Worm (Caenorhabditis elegans) whole organism, L1 larva: Measurements from ENCODE around the gene K10D2.8.

Experiments used
- C16A3.4 ChIP-seq: fragments of 150-350 bp; optimal IDR thresholded peaks from 2 replicates; lab custom pipeline; 2014; ENCODE audit warnings: missing biosample characterization, missing genetic modification characterization
- F16B12.6 ChIP-seq: fragments of 150-350 bp; optimal IDR thresholded peaks from 2 replicates; lab custom pipeline; 2014; ENCODE audit warnings: missing biosample characterization, missing genetic modification characterization
- alr-1 ChIP-seq: fragments of 200-800 bp; sonication (Bioruptor generic); optimal IDR thresholded peaks from 2 replicates; lab custom pipeline; 2018; ENCODE audit warnings: borderline replicate concordance, mild to moderate bottlenecking, missing genetic modification characterization, missing compliant biosample characterization
- ama-1 ChIP-seq: fragments of 150-350 bp; optimal IDR thresholded peaks from 2 replicates; lab custom pipeline; 2014
- blmp-1 ChIP-seq: fragments of 150-350 bp; optimal IDR thresholded peaks from 2 replicates; lab custom pipeline; 2014; ENCODE audit warnings: missing biosample characterization, missing genetic modification characterization
- ceh-63 ChIP-seq: fragments of 200-800 bp; sonication (Bioruptor generic); optimal IDR thresholded peaks from 2 replicates; lab custom pipeline; 2018; ENCODE audit warnings: mild to moderate bottlenecking, missing genetic modification characterization, missing compliant biosample characterization
- ceh-8 ChIP-seq: fragments of 200-800 bp; sonication (Bioruptor generic); optimal IDR thresholded peaks from 2 replicates; lab custom pipeline; 2018; ENCODE audit warnings: mild to moderate bottlenecking, missing genetic modification characterization, moderate library complexity, missing compliant biosample characterization
- ceh-82 ChIP-seq, 3 experiments: fragments of 150-350 bp in 1 of 3; sonication (generic microtip) in 2 of 3; optimal IDR thresholded peaks; 2 replicates each; lab custom pipeline; 2014 to 2017; ENCODE audit warnings: missing biosample characterization in 3 of 3, missing genetic modification characterization in 3 of 3
- ceh-88 ChIP-seq: fragments of 200-800 bp; sonication (Bioruptor generic); IDR thresholded peaks from 2 replicates; pipeline ENCODE4 v1.3.6; 2022; ENCODE audit warnings: missing genetic modification characterization, missing compliant biosample characterization
- ceh-90 ChIP-seq: sonication (generic microtip); optimal IDR thresholded peaks from 2 replicates; lab custom pipeline; 2016; ENCODE audit warnings: missing genetic modification characterization, missing compliant biosample characterization
- dpl-1 ChIP-seq, 3 experiments: fragments of 150-350 bp in 2 of 3; sonication (generic microtip) in 1 of 3; optimal IDR thresholded peaks; 2 replicates each; lab custom pipeline; 2014 to 2017; ENCODE audit warnings: missing biosample characterization in 3 of 3, missing genetic modification characterization in 3 of 3, missing genetic modification reagents in 3 of 3
- dsc-1 ChIP-seq: sonication (generic microtip); optimal IDR thresholded peaks from 2 replicates; lab custom pipeline; 2016; ENCODE audit warnings: mild to moderate bottlenecking, missing genetic modification characterization, missing compliant biosample characterization
- efl-1 ChIP-seq, 4 experiments: fragments of 150-350 bp; optimal IDR thresholded peaks in 3 of 4; peaks in 1 of 4; 1 replicate in 1 of 4; 2 replicates in 3 of 4; lab custom pipeline; 2014; ENCODE audit warnings: missing biosample characterization in 2 of 4, missing genetic modification characterization in 2 of 4, missing genetic modification reagents in 2 of 4
- efl-3 ChIP-seq: fragments of 200-800 bp; sonication (Bioruptor generic); optimal IDR thresholded peaks from 2 replicates; lab custom pipeline; 2018; ENCODE audit warnings: mild to moderate bottlenecking, missing genetic modification characterization, missing compliant biosample characterization
- egl-13 ChIP-seq: sonication (generic microtip); optimal IDR thresholded peaks from 2 replicates; lab custom pipeline; 2016; ENCODE audit warnings: missing genotype, missing genetic modification reagents, missing genetic modification characterization, missing compliant biosample characterization
- elt-3 ChIP-seq, 6 experiments: fragments of 150-350 bp in 1 of 6; sonication (generic microtip); optimal IDR thresholded peaks; 2 replicates each; lab custom pipeline; 2017 to 2018; ENCODE audit warnings: missing biosample characterization in 6 of 6, missing genetic modification characterization in 6 of 6, inconsistent platforms in 1 of 6
- fos-1 ChIP-seq: fragments of 150-350 bp; optimal IDR thresholded peaks from 2 replicates; lab custom pipeline; 2014; ENCODE audit warnings: missing biosample characterization, missing genetic modification characterization
- grh-1 ChIP-seq: fragments of 200-800 bp; sonication (Bioruptor generic); IDR thresholded peaks from 2 replicates; pipeline ENCODE4 v1.3.6; 2022; ENCODE audit warnings: missing genetic modification reagents, missing genetic modification characterization, missing compliant biosample characterization
- hlh-17 ChIP-seq: fragments of 200-800 bp; sonication (Bioruptor generic); optimal IDR thresholded peaks from 2 replicates; lab custom pipeline; 2018; ENCODE audit warnings: missing genetic modification characterization, mild to moderate bottlenecking, missing compliant biosample characterization, moderate library complexity, borderline replicate concordance
- hlh-4 ChIP-seq: sonication (generic microtip); optimal IDR thresholded peaks from 2 replicates; lab custom pipeline; 2016; ENCODE audit warnings: mild to moderate bottlenecking, missing genetic modification characterization, missing compliant biosample characterization
- hpl-2 ChIP-seq: fragments of 150-350 bp; optimal IDR thresholded peaks from 2 replicates; lab custom pipeline; 2014; ENCODE audit warnings: missing biosample characterization, missing genetic modification reagents, missing genetic modification characterization
- jun-1 ChIP-seq: fragments of 150-350 bp; optimal IDR thresholded peaks from 2 replicates; lab custom pipeline; 2014; ENCODE audit warnings: missing biosample characterization, missing genetic modification reagents, missing genetic modification characterization
- lin-14 ChIP-seq: fragments of 200-800 bp; sonication (Bioruptor generic); optimal IDR thresholded peaks from 2 replicates; lab custom pipeline; 2018; ENCODE audit warnings: mild to moderate bottlenecking, missing genetic modification characterization, moderate library complexity, missing compliant biosample characterization
- lin-35 ChIP-seq, 2 experiments: fragments of 150-350 bp; optimal IDR thresholded peaks; 2 replicates each; lab custom pipeline; 2014; ENCODE audit warnings: missing biosample characterization in 2 of 2, missing genetic modification characterization in 2 of 2, missing genetic modification reagents in 2 of 2
- lsy-2 ChIP-seq, 2 experiments: fragments of 150-350 bp; optimal IDR thresholded peaks; 2 replicates each; lab custom pipeline; 2014; ENCODE audit warnings: missing biosample characterization in 2 of 2, missing genetic modification characterization in 2 of 2
- mdl-1 ChIP-seq, 2 experiments: fragments of 150-350 bp; optimal IDR thresholded peaks; 2 replicates each; lab custom pipeline; 2014 to 2017; ENCODE audit warnings: missing biosample characterization in 2 of 2, missing genetic modification characterization in 2 of 2, inconsistent platforms in 1 of 2
- mef-2 ChIP-seq: fragments of 150-350 bp; optimal IDR thresholded peaks from 2 replicates; lab custom pipeline; 2014; ENCODE audit warnings: missing biosample characterization, missing genetic modification characterization
- mep-1 ChIP-seq: fragments of 150-350 bp; optimal IDR thresholded peaks from 2 replicates; lab custom pipeline; 2014; ENCODE audit warnings: missing biosample characterization, missing genetic modification characterization
- nhr-12 ChIP-seq: sonication (generic microtip); optimal IDR thresholded peaks from 2 replicates; lab custom pipeline; 2017; ENCODE audit warnings: missing biosample characterization, missing genetic modification characterization
- nhr-19 ChIP-seq: fragments of 200-800 bp; sonication (Bioruptor generic); conservative IDR thresholded peaks from 2 replicates; pipeline ENCODE4 v1.3.6; 2022; ENCODE audit warnings: missing genetic modification characterization, missing compliant biosample characterization
- nhr-71 ChIP-seq: sonication (generic microtip); optimal IDR thresholded peaks from 2 replicates; lab custom pipeline; 2016; ENCODE audit warnings: mild to moderate bottlenecking, missing genetic modification characterization, moderate library complexity, missing compliant biosample characterization
- nhr-77 ChIP-seq: fragments of 150-350 bp; optimal IDR thresholded peaks from 2 replicates; lab custom pipeline; 2014; ENCODE audit warnings: missing biosample characterization, missing genetic modification characterization
- nhr-85 ChIP-seq: sonication (generic microtip); peaks from one replicate; lab custom pipeline; 2016; ENCODE audit warnings: missing genetic modification characterization, inconsistent platforms, missing compliant biosample characterization
- pax-3 ChIP-seq: fragments of 200-800 bp; sonication (Bioruptor generic); optimal IDR thresholded peaks from 2 replicates; lab custom pipeline; 2018; ENCODE audit warnings: mild to moderate bottlenecking, missing genetic modification characterization, moderate library complexity, missing compliant biosample characterization
- skn-1 ChIP-seq: fragments of 150-350 bp; optimal IDR thresholded peaks from 2 replicates; lab custom pipeline; 2014; ENCODE audit warnings: missing biosample characterization, missing genetic modification characterization
- snpc-4 ChIP-seq: fragments of 150-350 bp; optimal IDR thresholded peaks from 2 replicates; lab custom pipeline; 2014; ENCODE audit warnings: missing biosample characterization, missing genetic modification characterization
- snu-23 ChIP-seq: sonication (generic microtip); optimal IDR thresholded peaks from 2 replicates; lab custom pipeline; 2016; ENCODE audit warnings: missing genetic modification characterization, missing compliant biosample characterization
- sox-4 ChIP-seq: sonication (generic microtip); optimal IDR thresholded peaks from 2 replicates; lab custom pipeline; 2016; ENCODE audit warnings: missing genetic modification characterization, missing compliant biosample characterization
- tlp-1 ChIP-seq: fragments of 150-350 bp; optimal IDR thresholded peaks from 2 replicates; lab custom pipeline; 2014; ENCODE audit warnings: missing biosample characterization, missing genetic modification characterization
- unc-130 ChIP-seq: fragments of 150-350 bp; optimal IDR thresholded peaks from 2 replicates; lab custom pipeline; 2017; ENCODE audit warnings: missing biosample characterization, missing genetic modification characterization, inconsistent platforms
- unc-30 ChIP-seq: sonication (generic microtip); optimal IDR thresholded peaks from 2 replicates; lab custom pipeline; 2017; ENCODE audit warnings: missing biosample characterization, missing genetic modification characterization
- zag-1 ChIP-seq: fragments of 150-350 bp; optimal IDR thresholded peaks from 2 replicates; lab custom pipeline; 2014; ENCODE audit warnings: missing biosample characterization, missing genetic modification characterization
- zip-4 ChIP-seq: fragments of 200-800 bp; sonication (Bioruptor generic); optimal IDR thresholded peaks from 2 replicates; lab custom pipeline; 2018; ENCODE audit warnings: mild to moderate bottlenecking, missing genetic modification characterization, moderate library complexity, missing compliant biosample characterization
- ztf-11 ChIP-seq, 2 experiments: sonication (generic microtip); optimal IDR thresholded peaks; 2 replicates each; lab custom pipeline; 2016 to 2017; ENCODE audit warnings: missing genetic modification characterization in 2 of 2, missing biosample characterization in 1 of 2, missing compliant biosample characterization in 1 of 2
- ztf-4 ChIP-seq: fragments of 150-350 bp; optimal IDR thresholded peaks from 2 replicates; lab custom pipeline; 2014; ENCODE audit warnings: missing biosample characterization, missing genetic modification characterization

K10D2.8 gene

ce11 chrIII:5222777-5223176 lies 34.3 kb downstream of the K10D2.8 start:
- TF ChIP-seq nhr-77 (tag; lab: Kevin White, UChicago) (peak; percentile 12), ztf-11 (tag; optimal IDR thresholded peaks at IDR 0.05; lab: Kevin White, UChicago) (no peak), nhr-71 (peak; percentile 8), lin-14 (peak; percentile 60), elt-3 (tag; optimal IDR thresholded peaks at IDR 0.05; lab: Kevin White, UChicago) (no peak), mep-1 (tag; lab: Kevin White, UChicago) (peak; percentile 35), efl-1 (optimal IDR thresholded peaks at IDR 0.05; lab: Kevin White, UChicago) (no peak), efl-1 (GFP tag; optimal IDR thresholded peaks at IDR 0.05 in 1 of 2; lab: Kevin White, UChicago) (peak in 1 of 2 experiments; percentile 67)

- TF ChIP-seq snu-23 (GFP tag; lab: Kevin White, UChicago) (peak; percentile 6), blmp-1 (tag; lab: Kevin White, UChicago) (peak; percentile 35), efl-3 (GFP tag; lab: Kevin White, UChicago) (no peak), lin-14 (peak; percentile 37), ceh-82 (tag; optimal IDR thresholded peaks at IDR 0.05; lab: Kevin White, UChicago) (peak in 1 of 3 experiments; percentile 27), nhr-12 (tag; lab: Kevin White, UChicago) (no peak), ceh-8 (GFP tag; lab: Kevin White, UChicago) (no peak), fos-1 (tag; lab: Kevin White, UChicago) (peak; percentile 81), F16B12.6 (no peak), hlh-17 (GFP tag; lab: Kevin White, UChicago) (no peak), alr-1 (tag; lab: Kevin White, UChicago) (no peak), sox-4 (tag; lab: Kevin White, UChicago) (no peak), nhr-19 (GFP tag; lab: Robert Waterston, UW) (no peak), skn-1 (tag; lab: Kevin White, UChicago) (peak; percentile 11)
Measured at ce11 chrIII:5224908-5225307, 36.4 kb downstream of the K10D2.8 start.

ce11 chrIII:5225321-5225720 lies 36.8 kb downstream of the K10D2.8 start, which contains the start of gene nex-1:
Gene nex-1, plus strand, starts transcription at chrIII:5225621.
- no peak for TF ChIP-seq mdl-1 (tag; optimal IDR thresholded peaks at IDR 0.05; lab: Kevin White, UChicago)
- peak; percentile 50 for TF ChIP-seq nhr-85 (tag; lab: Kevin White, UChicago)
- TF ChIP-seq lsy-2 (tag; optimal IDR thresholded peaks at IDR 0.05; lab: Kevin White, UChicago), result peak in 1 of 2 experiments; percentile 7
- TF ChIP-seq, all 84 proteins: peak for 2

- TF ChIP-seq hpl-2 (peak; percentile 81), ama-1 (lab: Kevin White, UChicago) (no peak), dsc-1 (tag; lab: Kevin White, UChicago) (peak; percentile 72), blmp-1 (tag; lab: Kevin White, UChicago) (peak; percentile 59), unc-130 (peak; percentile 87), snu-23 (GFP tag; lab: Kevin White, UChicago) (peak; percentile 95), zag-1 (tag; lab: Kevin White, UChicago) (no peak), elt-3 (tag; optimal IDR thresholded peaks at IDR 0.05; lab: Kevin White, UChicago) (peak in 3 of 6 experiments; percentile 44 to 89 (median 77)), hlh-4 (no peak), zip-4 (GFP tag; lab: Kevin White, UChicago) (peak; percentile 40), grh-1 (peak; percentile 52; the same call in 1 of the 2 replicates), snpc-4 (tag; lab: Kevin White, UChicago) (peak; percentile 46), ceh-90 (tag; lab: Kevin White, UChicago) (peak; percentile 31), tlp-1 (tag; lab: Kevin White, UChicago) (no peak), nhr-85 (tag; lab: Kevin White, UChicago) (peak; percentile 93), lin-35 (GFP tag; optimal IDR thresholded peaks at IDR 0.05; lab: Kevin White, UChicago) (peak; percentile 86 to 90), dpl-1 (GFP tag; optimal IDR thresholded peaks at IDR 0.05; lab: Kevin White, UChicago) (peak; percentile 79 to 85 (median 82)), jun-1 (peak; percentile 73), egl-13 (peak; percentile 68), mef-2 (peak; percentile 76), C16A3.4 (tag; lab: Kevin White, UChicago) (peak; percentile 97), alr-1 (tag; lab: Kevin White, UChicago) (no peak), pax-3 (tag; lab: Kevin White, UChicago) (peak; percentile 63), unc-30 (no peak), ceh-88 (GFP tag; lab: Robert Waterston, UW) (peak; percentile 48), ztf-4 (tag; lab: Kevin White, UChicago) (no peak), ceh-63 (no peak), nhr-71 (peak; percentile 93)
Measured at ce11 chrIII:5227831-5228467, 39.4 kb downstream of the K10D2.8 start, which contains the start of the genes C34E10.12, C34E10.10 and atp-2. Gene C34E10.12, minus strand, starts transcription at chrIII:5227881. Gene C34E10.10, minus strand, starts transcription at chrIII:5227884. Gene atp-2, plus strand, starts transcription at chrIII:5228417.
